Worm (Caenorhabditis elegans) whole organism, L1 larva: Measurements from ENCODE around the gene B0281.5.
"Not testable (repeated sequence)": the region's sequence is repeated elsewhere in the genome, so short reads cannot be mapped to it uniquely, and the experiment has no call there.

Experiments
- C16A3.4 ChIP-seq: fragments of 150-350 bp; optimal IDR thresholded peaks from 2 replicates; lab custom pipeline; 2014; ENCODE audit warnings: missing biosample characterization, missing genetic modification characterization
- C34B4.2 ChIP-seq: sonication (generic microtip); optimal IDR thresholded peaks from 2 replicates; lab custom pipeline; 2017; ENCODE audit warnings: mild to moderate bottlenecking, missing genetic modification characterization, missing compliant biosample characterization
- alr-1 ChIP-seq: fragments of 200-800 bp; sonication (Bioruptor generic); optimal IDR thresholded peaks from 2 replicates; lab custom pipeline; 2018; ENCODE audit warnings: borderline replicate concordance, mild to moderate bottlenecking, missing genetic modification characterization, missing compliant biosample characterization
- aly-2 ChIP-seq: fragments of 150-350 bp; optimal IDR thresholded peaks from 2 replicates; lab custom pipeline; 2014; ENCODE audit warnings: missing biosample characterization, missing genetic modification characterization
- ceh-8 ChIP-seq: fragments of 200-800 bp; sonication (Bioruptor generic); optimal IDR thresholded peaks from 2 replicates; lab custom pipeline; 2018; ENCODE audit warnings: mild to moderate bottlenecking, missing genetic modification characterization, moderate library complexity, missing compliant biosample characterization
- dpl-1 ChIP-seq, 3 experiments: fragments of 150-350 bp in 2 of 3; sonication (generic microtip) in 1 of 3; optimal IDR thresholded peaks; 2 replicates each; lab custom pipeline; 2014 to 2017; ENCODE audit warnings: missing biosample characterization in 3 of 3, missing genetic modification characterization in 3 of 3, missing genetic modification reagents in 3 of 3
- egl-27 ChIP-seq, 2 experiments: fragments of 150-350 bp in 1 of 2; sonication (generic microtip); optimal IDR thresholded peaks; 3 replicates each; lab custom pipeline; 2017 to 2018; ENCODE audit warnings: missing biosample characterization in 2 of 2, missing genetic modification characterization in 2 of 2, missing genetic modification reagents in 2 of 2
- elt-2 ChIP-seq: sonication (generic microtip); optimal IDR thresholded peaks from 2 replicates; lab custom pipeline; 2016; ENCODE audit warnings: missing genetic modification characterization, mild to moderate bottlenecking, inconsistent platforms, missing compliant biosample characterization, missing genetic modification reagents
- elt-3 ChIP-seq, 6 experiments: fragments of 150-350 bp in 1 of 6; sonication (generic microtip); optimal IDR thresholded peaks; 2 replicates each; lab custom pipeline; 2017 to 2018; ENCODE audit warnings: missing biosample characterization in 6 of 6, missing genetic modification characterization in 6 of 6, inconsistent platforms in 1 of 6
- ets-5 ChIP-seq: fragments of 200-800 bp; sonication (Bioruptor generic); IDR thresholded peaks from 2 replicates; pipeline ENCODE4 v1.3.6; 2022; ENCODE audit warnings: missing genetic modification characterization, missing compliant biosample characterization
- fkh-10 ChIP-seq: sonication (generic microtip); optimal IDR thresholded peaks from 2 replicates; lab custom pipeline; 2017; ENCODE audit warnings: missing biosample characterization, missing genetic modification reagents, missing genetic modification characterization
- fkh-4 ChIP-seq: sonication (generic microtip); optimal IDR thresholded peaks from 2 replicates; lab custom pipeline; 2016; ENCODE audit warnings: missing compliant biosample characterization, missing genetic modification characterization, borderline replicate concordance
- hlh-17 ChIP-seq: fragments of 200-800 bp; sonication (Bioruptor generic); optimal IDR thresholded peaks from 2 replicates; lab custom pipeline; 2018; ENCODE audit warnings: missing genetic modification characterization, mild to moderate bottlenecking, missing compliant biosample characterization, moderate library complexity, borderline replicate concordance
- hlh-4 ChIP-seq: sonication (generic microtip); optimal IDR thresholded peaks from 2 replicates; lab custom pipeline; 2016; ENCODE audit warnings: mild to moderate bottlenecking, missing genetic modification characterization, missing compliant biosample characterization
- isw-1 ChIP-seq: fragments of 200-800 bp; sonication (Bioruptor generic); IDR thresholded peaks from 2 replicates; pipeline ENCODE4 v1.3.6; 2022; ENCODE audit warnings: missing genetic modification characterization, missing compliant biosample characterization
- jun-1 ChIP-seq: fragments of 150-350 bp; optimal IDR thresholded peaks from 2 replicates; lab custom pipeline; 2014; ENCODE audit warnings: missing biosample characterization, missing genetic modification reagents, missing genetic modification characterization
- lin-14 ChIP-seq: fragments of 200-800 bp; sonication (Bioruptor generic); optimal IDR thresholded peaks from 2 replicates; lab custom pipeline; 2018; ENCODE audit warnings: mild to moderate bottlenecking, missing genetic modification characterization, moderate library complexity, missing compliant biosample characterization
- lin-15B ChIP-seq: fragments of 150-350 bp; sonication (generic microtip); optimal IDR thresholded peaks from 3 replicates; lab custom pipeline; 2014; ENCODE audit warnings: missing biosample characterization, missing genetic modification characterization
- lin-35 ChIP-seq, 2 experiments: fragments of 150-350 bp; optimal IDR thresholded peaks; 2 replicates each; lab custom pipeline; 2014; ENCODE audit warnings: missing biosample characterization in 2 of 2, missing genetic modification characterization in 2 of 2, missing genetic modification reagents in 2 of 2
- lin-39 ChIP-seq: fragments of 150-350 bp; optimal IDR thresholded peaks from 2 replicates; lab custom pipeline; 2014; ENCODE audit warnings: missing biosample characterization, missing genetic modification reagents, missing genetic modification characterization
- lir-3 ChIP-seq: sonication (generic microtip); optimal IDR thresholded peaks from 2 replicates; lab custom pipeline; 2016; ENCODE audit warnings: mild to moderate bottlenecking, missing genetic modification characterization, moderate library complexity, missing compliant biosample characterization; ENCODE audit not compliant: poor library complexity
- nhr-28 ChIP-seq: fragments of 150-350 bp; optimal IDR thresholded peaks from 2 replicates; lab custom pipeline; 2014; ENCODE audit warnings: missing biosample characterization, missing genetic modification characterization
- nhr-77 ChIP-seq: fragments of 150-350 bp; optimal IDR thresholded peaks from 2 replicates; lab custom pipeline; 2014; ENCODE audit warnings: missing biosample characterization, missing genetic modification characterization
- nhr-84 ChIP-seq: sonication (generic microtip); optimal IDR thresholded peaks from 2 replicates; lab custom pipeline; 2017; ENCODE audit warnings: missing biosample characterization, missing genetic modification characterization
- pag-3 ChIP-seq: sonication (generic microtip); optimal IDR thresholded peaks from 2 replicates; lab custom pipeline; 2017; ENCODE audit warnings: missing genetic modification characterization, mild to moderate bottlenecking, missing compliant biosample characterization, antibody characterized with exemption, borderline replicate concordance; ENCODE audit not compliant: insufficient read depth
- pqm-1 ChIP-seq: sonication (generic microtip); optimal IDR thresholded peaks from 3 replicates; lab custom pipeline; 2017; ENCODE audit warnings: missing biosample characterization, missing genetic modification characterization
- rnt-1 ChIP-seq: sonication (generic microtip); optimal IDR thresholded peaks from 2 replicates; lab custom pipeline; 2016; ENCODE audit warnings: mild to moderate bottlenecking, missing genetic modification characterization, moderate library complexity, missing compliant biosample characterization
- snpc-4 ChIP-seq: fragments of 150-350 bp; optimal IDR thresholded peaks from 2 replicates; lab custom pipeline; 2014; ENCODE audit warnings: missing biosample characterization, missing genetic modification characterization
- sox-4 ChIP-seq: sonication (generic microtip); optimal IDR thresholded peaks from 2 replicates; lab custom pipeline; 2016; ENCODE audit warnings: missing genetic modification characterization, missing compliant biosample characterization
- sup-37 ChIP-seq: fragments of 200-800 bp; sonication (Bioruptor generic); optimal IDR thresholded peaks from 2 replicates; lab custom pipeline; 2018; ENCODE audit warnings: mild to moderate bottlenecking, missing genetic modification characterization, missing compliant biosample characterization
- tlp-1 ChIP-seq: fragments of 150-350 bp; optimal IDR thresholded peaks from 2 replicates; lab custom pipeline; 2014; ENCODE audit warnings: missing biosample characterization, missing genetic modification characterization
- unc-62 ChIP-seq: fragments of 150-350 bp; optimal IDR thresholded peaks from 2 replicates; lab custom pipeline; 2014; ENCODE audit warnings: missing biosample characterization, missing genetic modification reagents, missing genetic modification characterization
- unc-86 ChIP-seq: sonication (generic microtip); optimal IDR thresholded peaks from 2 replicates; lab custom pipeline; 2016; ENCODE audit warnings: missing genetic modification characterization, missing compliant biosample characterization
- unc-98 ChIP-seq: fragments of 200-800 bp; sonication (Bioruptor generic); IDR thresholded peaks from 2 replicates; pipeline ENCODE4 v1.3.6; 2022; ENCODE audit warnings: missing genetic modification characterization, missing compliant biosample characterization
- vab-15 ChIP-seq: sonication (generic microtip); optimal IDR thresholded peaks from 2 replicates; lab custom pipeline; 2017; ENCODE audit warnings: missing genotype, mild to moderate bottlenecking, missing genetic modification characterization, missing compliant biosample characterization

B0281.5 gene

DNA sequence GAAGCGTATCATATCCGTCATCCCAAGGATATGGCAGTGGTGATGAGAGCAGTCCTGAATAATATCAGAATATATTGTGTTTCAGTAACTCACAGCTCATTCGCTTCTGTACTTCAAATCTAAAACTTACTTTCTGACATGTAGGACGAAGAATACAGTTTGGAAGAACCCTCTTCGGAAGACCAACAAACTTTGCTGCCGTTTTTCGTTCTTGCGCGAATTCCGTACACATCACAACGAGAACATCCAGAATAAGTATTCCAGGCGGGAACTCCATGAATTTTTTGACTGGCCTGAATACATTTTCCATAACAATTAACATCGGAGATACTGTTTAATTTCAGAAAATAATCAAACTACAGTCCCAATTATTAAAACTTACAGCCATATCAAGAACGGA is 23.3 kb downstream of the B0281.5 start, which contains the start of gene K09F6.15:
TSS of gene K09F6.15 (minus strand) at position 101 of the 400 bp plus-strand sequence.
- TF ChIP-seq dpl-1 (GFP tag; optimal IDR thresholded peaks at IDR 0.05; lab: Kevin White, UChicago), result no peak
- no peak for TF ChIP-seq unc-86 (tag; lab: Kevin White, UChicago)

DNA sequence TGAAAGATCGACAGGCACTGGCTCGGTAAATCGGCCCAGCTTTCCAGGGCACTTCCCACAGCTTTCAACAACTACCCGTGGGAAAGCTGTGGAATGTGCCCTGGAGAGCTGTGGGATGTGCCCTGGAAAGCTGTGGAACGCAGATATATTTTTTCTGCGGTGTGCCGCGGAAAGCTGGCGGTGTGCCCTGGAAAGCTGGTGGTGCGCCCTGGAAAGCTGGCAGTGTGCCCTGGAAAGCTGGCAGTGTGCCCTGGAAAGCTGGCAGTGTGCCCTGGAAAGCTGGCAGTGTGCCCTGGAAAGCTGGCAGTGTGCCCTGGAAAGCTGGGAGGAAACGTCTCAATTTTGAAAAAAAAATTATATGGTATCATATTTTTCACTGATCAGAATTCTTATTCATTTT is 27.0 kb downstream of the B0281.5 start:
- TF ChIP-seq lin-39 (tag; lab: Kevin White, UChicago) (no peak), lir-3 (tag; lab: Kevin White, UChicago) (no peak), lin-35 (GFP tag; optimal IDR thresholded peaks at IDR 0.05; lab: Kevin White, UChicago) (no peak), vab-15 (tag; lab: Kevin White, UChicago) (no peak), jun-1 (tag; lab: Kevin White, UChicago) (no peak), nhr-84 (tag; lab: Kevin White, UChicago) (no peak), ets-5 (no peak), tlp-1 (tag; lab: Kevin White, UChicago) (no peak), fkh-4 (no peak), hlh-4 (no peak), egl-27 (tag; optimal IDR thresholded peaks at IDR 0.05; lab: Kevin White, UChicago) (no peak), C34B4.2 (tag; lab: Kevin White, UChicago) (no peak), nhr-77 (tag; lab: Kevin White, UChicago) (no peak), lin-14 (GFP tag; lab: Kevin White, UChicago) (no peak), snpc-4 (tag; lab: Kevin White, UChicago) (no peak), nhr-28 (tag; lab: Kevin White, UChicago) (no peak)

DNA sequence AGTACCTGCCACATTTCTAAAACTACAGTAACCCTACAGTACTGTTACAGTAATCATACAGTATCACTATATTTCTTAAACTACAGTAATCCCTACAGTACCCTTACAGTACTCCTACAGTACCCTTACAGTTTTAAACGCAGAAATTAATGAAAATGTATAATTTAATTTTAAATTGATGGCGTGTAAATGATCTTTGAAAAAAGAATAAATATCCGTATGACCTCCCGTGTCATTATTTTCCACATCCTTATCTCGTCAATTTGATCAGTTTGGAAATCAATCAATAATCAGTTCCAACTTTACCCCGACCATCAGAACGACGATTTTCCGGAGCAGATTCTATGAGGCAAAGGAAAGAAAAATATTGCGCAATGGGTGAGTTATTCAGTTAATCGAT is 45.9 kb downstream of the B0281.5 start, which contains the start of gene K09F6.3:
TSS of gene K09F6.3 (plus strand) at position 301 of the 400 bp plus-strand sequence.
- TF ChIP-seq elt-3 (tag; optimal IDR thresholded peaks at IDR 0.05; lab: Kevin White, UChicago); fkh-10; elt-2 (tag; lab: Kevin White, UChicago): not testable (repeated sequence)

DNA sequence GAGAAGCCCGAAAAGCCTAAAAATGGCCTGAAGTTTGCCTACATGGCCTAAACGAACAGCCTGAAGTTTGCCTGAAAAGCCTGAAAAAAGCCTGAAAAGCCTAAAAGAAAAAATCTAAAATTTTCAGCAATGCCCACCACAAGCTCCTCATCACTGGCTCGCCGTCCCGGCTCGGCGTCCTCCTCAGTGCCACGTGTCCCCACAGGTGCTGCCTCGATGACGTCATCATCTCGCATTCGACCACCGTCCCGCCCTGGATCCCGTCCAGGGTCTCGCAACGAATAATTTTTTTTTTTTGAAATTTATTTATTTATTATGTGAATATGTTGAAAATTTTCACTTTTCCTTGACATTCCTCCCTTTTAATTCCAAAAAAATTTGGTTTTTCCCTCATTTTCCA is 47.1 kb downstream of the B0281.5 start:
- no peak for TF ChIP-seq pqm-1 (tag; lab: Kevin White, UChicago)
- no peak for TF ChIP-seq fkh-10
- TF ChIP-seq elt-2 (tag; lab: Kevin White, UChicago), result no peak
- TF ChIP-seq lin-15B (tag; lab: Kevin White, UChicago), result no peak
- TF ChIP-seq sup-37 (GFP tag; lab: Kevin White, UChicago), result no peak
- TF ChIP-seq alr-1 (tag; lab: Kevin White, UChicago), result no peak
- TF ChIP-seq nhr-28 (tag; lab: Kevin White, UChicago), result no peak
- TF ChIP-seq pag-3, result no peak
- no peak for TF ChIP-seq hlh-17
- no peak for TF ChIP-seq sox-4 (tag; lab: Kevin White, UChicago)
- TF ChIP-seq unc-62, result no peak
- no peak for TF ChIP-seq lir-3 (tag; lab: Kevin White, UChicago)
- no peak for TF ChIP-seq C16A3.4
- no peak for TF ChIP-seq aly-2 (tag; lab: Kevin White, UChicago)
- TF ChIP-seq hlh-4, result no peak
- no peak for TF ChIP-seq rnt-1 (tag; lab: Kevin White, UChicago)
- no peak for TF ChIP-seq unc-98
- no peak for TF ChIP-seq ceh-8

DNA sequence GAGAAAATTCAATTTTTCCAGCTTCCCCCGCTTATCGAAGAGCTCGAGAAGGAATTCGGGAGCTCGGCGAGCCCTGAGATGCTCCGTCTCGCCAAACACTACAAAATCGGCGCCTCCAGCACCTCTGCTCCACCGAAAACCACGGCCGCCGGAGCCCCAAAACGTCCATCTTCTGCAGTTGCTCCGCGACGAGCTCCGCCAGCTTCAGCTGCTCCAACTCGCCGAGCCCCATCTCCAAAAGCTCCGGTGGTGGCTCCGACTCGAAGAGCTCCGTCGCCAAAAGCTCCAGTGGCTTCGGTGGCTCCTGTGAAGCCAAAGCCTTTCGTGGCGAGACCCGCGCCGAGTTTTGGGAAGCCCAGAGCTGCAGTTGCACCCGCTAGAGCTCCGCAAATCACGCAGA is 49.1 kb downstream of the B0281.5 start:
- TF ChIP-seq ceh-8 (peak; percentile 8), isw-1 (no peak)
- TF ChIP-seq, all 84 proteins: peak for 1
